Fruit fly (Drosophila melanogaster) Kc167 (cell line): ENCODE data around the gene CG9289.

Source experiments
- h ChIP-seq: fragments of >200 bp; optimal IDR thresholded peaks from 3 replicates; lab custom pipeline; 2018; ENCODE audit warnings: missing external identifiers
- ttk ChIP-seq: sonication (Bioruptor generic); optimal IDR thresholded peaks from 2 replicates; lab custom pipeline; 2017; ENCODE audit warnings: missing external identifiers

DNA sequence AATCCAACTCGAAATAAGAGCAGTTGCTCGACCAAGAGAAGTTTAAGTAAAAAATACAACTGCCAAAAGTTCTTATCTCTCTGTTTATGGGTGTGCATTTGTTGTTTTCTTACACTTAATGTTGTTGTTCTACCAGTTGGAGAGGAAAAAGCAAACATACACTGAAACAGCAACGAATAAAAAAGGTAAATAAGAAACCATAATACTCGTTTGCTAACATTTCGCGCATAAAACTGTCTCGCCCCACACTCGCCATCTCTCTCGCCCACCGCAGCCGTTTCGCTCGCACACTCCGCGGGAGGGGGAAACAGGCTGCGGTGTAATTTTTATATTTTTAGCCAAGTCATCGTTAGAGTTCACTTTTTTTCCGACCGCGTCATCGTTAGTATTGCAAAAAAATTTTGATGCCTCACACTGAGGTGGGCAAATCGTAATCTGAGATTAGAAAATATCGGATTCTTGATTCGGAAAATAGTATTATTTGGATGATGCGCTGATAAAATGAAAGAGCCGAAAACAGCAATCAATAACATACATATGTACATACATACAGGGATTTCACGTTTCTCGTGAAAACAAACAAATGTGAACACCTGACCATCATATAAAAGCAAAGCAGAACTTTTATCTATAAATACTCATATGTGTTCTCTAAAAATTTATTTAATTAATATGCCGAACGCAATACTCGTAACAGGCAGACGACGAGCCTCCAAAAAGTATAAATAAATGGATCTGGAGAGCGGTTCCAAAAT is 8.4 kb upstream of the CG9289 start:
- no peak for TF ChIP-seq h (lab: Kevin White, UChicago)
- TF ChIP-seq ttk (lab: Kevin White, UChicago): no peak
